Worm (Caenorhabditis elegans): ENCODE measurements around the gene srlf-30.

srlf-30 gene

DNA sequence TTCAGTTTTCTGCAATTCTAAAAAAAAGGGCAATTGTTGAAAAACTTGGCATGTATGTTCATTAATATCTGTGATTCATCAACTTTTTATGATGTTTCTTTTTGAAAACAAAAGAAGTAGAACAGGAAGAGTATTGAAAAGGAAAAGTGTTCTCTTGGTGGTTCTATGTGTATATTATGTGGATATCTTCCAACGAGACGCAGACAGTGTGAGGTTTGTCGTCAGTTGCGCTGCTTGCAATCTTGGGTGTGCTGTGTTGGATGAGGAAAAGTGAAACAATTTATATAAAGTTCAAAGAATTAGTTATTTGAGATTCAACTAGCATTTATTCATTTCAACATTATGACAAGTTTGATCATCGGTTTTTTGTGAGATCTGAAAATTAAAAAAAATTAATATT, 47.8 kb upstream of the srlf-30 start (continued):
- no peak for TF ChIP-seq irx-1 (tag; optimal IDR thresholded peaks at IDR 0.05)
- TF ChIP-seq fkh-10 (GFP tag; optimal IDR thresholded peaks at IDR 0.05) = no peak
- TF ChIP-seq elt-2 (tag; optimal IDR thresholded peaks at IDR 0.05) = no peak
- no peak for TF ChIP-seq unc-98 (GFP tag; IDR thresholded peaks at IDR 0.05)
- peak; percentile 30 for TF ChIP-seq F16B12.6 (tag; optimal IDR thresholded peaks at IDR 0.05)
- TF ChIP-seq pag-3 (tag; optimal IDR thresholded peaks at IDR 0.05; ENCODE audit: borderline replicate concordance, insufficient read depth) = no peak
- TF ChIP-seq aly-2 (tag; optimal IDR thresholded peaks at IDR 0.05) = no peak
- no peak for TF ChIP-seq aha-1 (tag; optimal IDR thresholded peaks at IDR 0.05)
- TF ChIP-seq nhr-90 (tag; optimal IDR thresholded peaks at IDR 0.05; ENCODE audit: poor library complexity) = no peak
- TF ChIP-seq hlh-4 (tag; optimal IDR thresholded peaks at IDR 0.05) = no peak
- no peak for TF ChIP-seq hlh-17 (GFP tag; optimal IDR thresholded peaks at IDR 0.05; ENCODE audit: borderline replicate concordance)
- no peak for TF ChIP-seq nhr-19 (GFP tag; conservative IDR thresholded peaks at IDR 0.05)
- no peak for TF ChIP-seq nhr-47 (tag; optimal IDR thresholded peaks at IDR 0.05)
- no peak for TF ChIP-seq ztf-4 (tag; optimal IDR thresholded peaks at IDR 0.05)
- TF ChIP-seq nhr-20 (tag; optimal IDR thresholded peaks at IDR 0.05) = no peak
- peak in 1 of 2 experiments; percentile 12 for TF ChIP-seq efl-1 (optimal IDR thresholded peaks at IDR 0.05)
- no peak for TF ChIP-seq efl-1 (GFP tag; optimal IDR thresholded peaks at IDR 0.05 in 1 of 2)
- TF ChIP-seq lir-3 (tag; optimal IDR thresholded peaks at IDR 0.05; ENCODE audit: poor library complexity) = no peak
- TF ChIP-seq lsy-2 (tag; optimal IDR thresholded peaks at IDR 0.05) = peak in 1 of 2 experiments; percentile 9
- TF ChIP-seq swsn-7 (tag; optimal IDR thresholded peaks at IDR 0.05) = no peak
- no peak for TF ChIP-seq nhr-237 (tag; optimal IDR thresholded peaks at IDR 0.05)
- TF ChIP-seq ceh-82 (tag; optimal IDR thresholded peaks at IDR 0.05) = no peak
- TF ChIP-seq zip-4 (GFP tag; optimal IDR thresholded peaks at IDR 0.05) = no peak
- no peak for TF ChIP-seq rnt-1 (tag; optimal IDR thresholded peaks at IDR 0.05)
- TF ChIP-seq mep-1 (tag; optimal IDR thresholded peaks at IDR 0.05) = peak; percentile 19
- TF ChIP-seq lin-39 (tag; optimal IDR thresholded peaks at IDR 0.05) = no peak
- TF ChIP-seq dpl-1 (GFP tag; optimal IDR thresholded peaks at IDR 0.05) = peak in 1 of 3 experiments; percentile 29
- TF ChIP-seq fkh-8 (tag; optimal IDR thresholded peaks at IDR 0.05) = no peak
- no peak for TF ChIP-seq ceh-88 (GFP tag; IDR thresholded peaks at IDR 0.05)
- TF ChIP-seq blmp-1 (tag; optimal IDR thresholded peaks at IDR 0.05) = peak; percentile 95
- no peak for TF ChIP-seq ama-1 (optimal IDR thresholded peaks at IDR 0.05)
- no peak for TF ChIP-seq Y116A8C.19 (tag; optimal IDR thresholded peaks at IDR 0.05; ENCODE audit: borderline replicate concordance)
- no peak for TF ChIP-seq lin-13 (GFP tag; optimal IDR thresholded peaks at IDR 0.05)
- no peak for TF ChIP-seq fos-1 (tag; optimal IDR thresholded peaks at IDR 0.05)

DNA sequence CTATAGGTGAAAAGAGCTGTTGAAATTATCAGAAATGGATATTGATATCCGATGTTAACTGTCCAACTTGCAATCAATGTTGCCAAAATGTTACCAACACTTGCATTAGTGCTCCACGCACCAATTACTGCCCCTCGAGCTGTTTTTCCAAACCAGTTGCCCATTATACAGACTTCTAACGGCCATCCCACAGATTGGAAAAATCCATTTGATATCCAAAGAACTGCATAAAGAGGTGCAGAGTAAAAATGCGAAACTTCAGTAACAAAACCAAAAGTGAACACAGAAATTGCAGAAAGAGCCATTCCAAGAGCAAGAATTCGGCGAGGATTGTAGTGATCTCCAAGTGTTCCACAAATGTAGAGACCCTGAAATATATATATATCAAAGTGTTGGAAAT, 46.1 kb upstream of the srlf-30 start:
- TF ChIP-seq unc-62 (GFP tag; optimal IDR thresholded peaks at IDR 0.05) (no peak), efl-1 (optimal IDR thresholded peaks at IDR 0.05) (no peak), efl-1 (GFP tag; optimal IDR thresholded peaks at IDR 0.05 in 1 of 2) (peak in 1 of 2 experiments; percentile 69)

DNA sequence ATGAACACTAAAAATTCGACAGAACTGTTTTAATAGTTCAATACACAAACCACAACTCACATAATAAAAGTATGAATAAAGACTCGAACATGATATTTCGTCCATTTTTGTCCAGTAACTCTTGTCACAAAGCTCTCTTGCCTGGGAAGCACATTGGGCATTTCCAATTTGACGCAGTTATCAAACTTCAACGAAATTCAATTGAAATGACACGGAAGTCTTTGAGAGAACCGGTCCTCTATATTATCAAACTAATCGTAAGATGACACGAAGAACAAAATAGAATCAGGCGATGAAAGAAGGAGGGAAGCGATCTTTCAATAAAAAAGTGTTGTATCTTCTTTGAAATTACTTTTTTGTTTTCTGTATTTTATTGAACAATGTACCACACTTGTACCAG, 45.1 kb upstream of the srlf-30 start, which contains the start of gene T11G6.3:
Gene T11G6.3 (minus strand): TSS at position 189 of the 400 bp plus-strand sequence.
- TF ChIP-seq lin-15B (tag; optimal IDR thresholded peaks at IDR 0.05) (no peak), efl-3 (GFP tag; optimal IDR thresholded peaks at IDR 0.05) (no peak), grh-1 (GFP tag; IDR thresholded peaks at IDR 0.05) (no peak), zip-4 (GFP tag; optimal IDR thresholded peaks at IDR 0.05) (no peak), mdl-1 (tag; optimal IDR thresholded peaks at IDR 0.05) (no peak), nhr-47 (tag; optimal IDR thresholded peaks at IDR 0.05) (no peak), lsy-2 (tag; optimal IDR thresholded peaks at IDR 0.05) (peak in 1 of 2 experiments; percentile 7), mef-2 (tag; optimal IDR thresholded peaks at IDR 0.05) (no peak), ets-5 (GFP tag; IDR thresholded peaks at IDR 0.05) (no peak), ces-1 (GFP tag; optimal IDR thresholded peaks at IDR 0.05) (no peak), nhr-71 (tag; optimal IDR thresholded peaks at IDR 0.05) (peak; percentile 4), nhr-19 (GFP tag; conservative IDR thresholded peaks at IDR 0.05) (no peak), elt-3 (tag; optimal IDR thresholded peaks at IDR 0.05) (peak in 2 of 6 experiments; percentile 2 to 19), lin-13 (GFP tag; optimal IDR thresholded peaks at IDR 0.05) (no peak), elt-2 (tag; optimal IDR thresholded peaks at IDR 0.05) (no peak), unc-98 (GFP tag; IDR thresholded peaks at IDR 0.05) (no peak), C34B4.2 (tag; optimal IDR thresholded peaks at IDR 0.05) (no peak), unc-62 (GFP tag; optimal IDR thresholded peaks at IDR 0.05) (no peak), tbx-2 (tag; optimal IDR thresholded peaks at IDR 0.05) (peak; percentile 17), blmp-1 (tag; optimal IDR thresholded peaks at IDR 0.05) (peak; percentile 34), nhr-28 (tag; optimal IDR thresholded peaks at IDR 0.05) (no peak), aha-1 (tag; optimal IDR thresholded peaks at IDR 0.05) (no peak), ceh-63 (GFP tag; optimal IDR thresholded peaks at IDR 0.05) (no peak), hlh-4 (tag; optimal IDR thresholded peaks at IDR 0.05) (no peak), dpl-1 (GFP tag; optimal IDR thresholded peaks at IDR 0.05) (no peak), lin-35 (GFP tag; optimal IDR thresholded peaks at IDR 0.05) (no peak), irx-1 (tag; optimal IDR thresholded peaks at IDR 0.05) (no peak)

All from whole organism, L1 larva.